Fruit fly (Drosophila melanogaster): ENCODE results near the gene RhoGAP16F.

DNA sequence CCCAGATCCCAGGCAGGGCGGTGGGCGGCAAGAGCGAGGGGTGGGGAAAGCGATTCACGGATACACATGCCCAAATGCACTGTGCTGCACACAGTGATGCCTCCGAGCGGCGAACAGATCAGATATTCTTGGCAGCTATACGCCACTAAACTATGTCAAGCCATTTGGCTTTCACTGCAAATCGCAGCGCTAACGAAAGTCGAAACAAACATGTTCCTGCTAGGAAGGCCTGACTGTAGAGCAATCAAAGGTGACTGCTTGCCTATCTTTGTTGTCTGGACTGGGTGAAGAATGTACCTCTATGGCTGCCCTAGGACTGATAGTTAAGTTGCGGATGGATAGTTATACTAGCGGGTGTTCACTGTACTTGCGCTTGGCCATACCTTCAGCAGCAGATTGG, 43.1 kb downstream of the RhoGAP16F start:
- TF ChIP-seq CG8478 (optimal IDR thresholded peaks at IDR 0.05) (no peak), CTCF (optimal IDR thresholded peaks at IDR 0.05) (no peak)
